Fruit fly (Drosophila melanogaster) whole organism, embryonic: ENCODE measurements around the gene CG42795.

ENCODE experiments used
- Antp ChIP-seq: fragments of 200-800 bp; sonication (Bioruptor generic); optimal IDR thresholded peaks from 3 replicates; lab custom pipeline; 2016; ENCODE audit warnings: missing biosample characterization, missing genetic modification characterization
- Blimp-1 ChIP-seq: fragments of 200-800 bp; sonication (Bioruptor generic); optimal IDR thresholded peaks from 3 replicates; lab custom pipeline; 2018; ENCODE audit warnings: missing biosample characterization, missing genetic modification characterization, mild to moderate bottlenecking, moderate library complexity, missing genetic modification reagents
- CG11093 ChIP-seq: fragments of 200-800 bp; sonication (Bioruptor generic); IDR thresholded peaks from 3 replicates; pipeline ENCODE4 v1.3.6; 2022; ENCODE audit warnings: missing biosample characterization, missing genetic modification characterization
- CG11560 ChIP-seq: fragments of 200-800 bp; sonication (Bioruptor generic); IDR thresholded peaks from 3 replicates; pipeline ENCODE4 v1.3.6; 2022; ENCODE audit warnings: missing biosample characterization, missing genetic modification characterization
- CG16779 ChIP-seq: fragments of 200-800 bp; sonication (Bioruptor generic); IDR thresholded peaks from 2 replicates; pipeline ENCODE4 v1.3.6; 2022; ENCODE audit warnings: missing biosample characterization, missing genetic modification characterization
- CG17385 ChIP-seq: fragments of 200-800 bp; sonication (Bioruptor generic); optimal IDR thresholded peaks from 3 replicates; lab custom pipeline; 2018; ENCODE audit warnings: missing biosample characterization, mild to moderate bottlenecking, missing genetic modification characterization
- CG2120 ChIP-seq: fragments of 200-800 bp; sonication (Bioruptor generic); optimal IDR thresholded peaks from 3 replicates; lab custom pipeline; 2016; ENCODE audit warnings: missing biosample characterization, missing genetic modification characterization
- CG33557 ChIP-seq: fragments of 200-800 bp; sonication (Bioruptor generic); optimal IDR thresholded peaks from 2 replicates; lab custom pipeline; 2019; ENCODE audit warnings: missing biosample characterization, mild to moderate bottlenecking, missing genetic modification characterization, moderate library complexity
- CG5953 ChIP-seq: fragments of 200-800 bp; sonication (Bioruptor generic); IDR thresholded peaks from 2 replicates; pipeline ENCODE4 v1.3.6; 2022; ENCODE audit warnings: missing biosample characterization, missing genetic modification characterization
- CG6175 ChIP-seq: fragments of 200-800 bp; sonication (Bioruptor generic); IDR thresholded peaks from 3 replicates; pipeline ENCODE4 v1.3.6; 2022; ENCODE audit warnings: missing biosample characterization, missing genetic modification characterization
- CG7372 ChIP-seq: fragments of 200-800 bp; sonication (Bioruptor generic); IDR thresholded peaks from 2 replicates; pipeline ENCODE4 v1.3.6; 2022; ENCODE audit warnings: missing biosample characterization, missing genetic modification characterization
- CG7745 ChIP-seq: fragments of 200-800 bp; sonication (Bioruptor generic); optimal IDR thresholded peaks from 2 replicates; lab custom pipeline; 2018; ENCODE audit warnings: missing biosample characterization, mild to moderate bottlenecking, missing genetic modification characterization, moderate library complexity
- CG7987 ChIP-seq: fragments of 200-800 bp; sonication (Bioruptor generic); optimal IDR thresholded peaks from 2 replicates; lab custom pipeline; 2018; ENCODE audit warnings: missing biosample characterization, mild to moderate bottlenecking, missing genetic modification characterization, moderate library complexity
- CG8388 ChIP-seq: fragments of 200-800 bp; sonication (Bioruptor generic); optimal IDR thresholded peaks from 2 replicates; lab custom pipeline; 2019; ENCODE audit warnings: missing biosample characterization, mild to moderate bottlenecking, missing genetic modification characterization, moderate library complexity
- Camta ChIP-seq: fragments of 200-800 bp; sonication (Bioruptor generic); optimal IDR thresholded peaks from 2 replicates; lab custom pipeline; 2016; ENCODE audit warnings: missing biosample characterization, missing genetic modification characterization
- CoRest ChIP-seq: fragments of 200-800 bp; sonication (Bioruptor generic); optimal IDR thresholded peaks from 3 replicates; lab custom pipeline; 2018; ENCODE audit warnings: missing biosample characterization, mild to moderate bottlenecking, missing genetic modification characterization, moderate library complexity
- Ets97D ChIP-seq: fragments of 200-800 bp; sonication (Bioruptor generic); optimal IDR thresholded peaks from 3 replicates; lab custom pipeline; 2016; ENCODE audit warnings: missing biosample characterization, missing genetic modification characterization
- Kr ChIP-seq: fragments of 200-800 bp; sonication (Bioruptor generic); optimal IDR thresholded peaks from 2 replicates; lab custom pipeline; 2017; ENCODE audit warnings: missing biosample characterization, mild to moderate bottlenecking, missing genetic modification characterization
- NC2α ChIP-seq: fragments of 200-800 bp; sonication (Bioruptor generic); optimal IDR thresholded peaks from 2 replicates; lab custom pipeline; 2016; ENCODE audit warnings: missing biosample characterization, missing genetic modification characterization
- Nf-YB ChIP-seq: fragments of 200-800 bp; sonication (Bioruptor generic); optimal IDR thresholded peaks from 3 replicates; lab custom pipeline; 2019; ENCODE audit warnings: missing biosample characterization, mild to moderate bottlenecking, missing genetic modification characterization, moderate library complexity
- Optix ChIP-seq: fragments of 200-800 bp; sonication (Bioruptor generic); IDR thresholded peaks from 3 replicates; pipeline ENCODE4 v1.3.6; 2022; ENCODE audit warnings: missing biosample characterization, missing genetic modification characterization
- Ptx1 ChIP-seq: fragments of 200-800 bp; sonication (Bioruptor generic); IDR thresholded peaks from 2 replicates; pipeline ENCODE4 v1.3.6; 2022; ENCODE audit warnings: missing biosample characterization, missing genetic modification characterization
- Stat92E ChIP-seq, 3 experiments: fragments of >200 bp in 2 of 3; fragments of 200-800 bp in 1 of 3; sonication (Bioruptor generic) in 1 of 3; optimal IDR thresholded peaks; 2 replicates each; lab custom pipeline; 2017 to 2019; ENCODE audit warnings: missing biosample characterization in 3 of 3, missing genetic modification characterization in 3 of 3, mild to moderate bottlenecking in 1 of 3, moderate library complexity in 1 of 3
- Trl ChIP-seq, 3 experiments: fragments of >200 bp in 2 of 3; fragments of 200-800 bp in 1 of 3; sonication (Bioruptor generic) in 1 of 3; optimal IDR thresholded peaks; 2 replicates in 1 of 3; 3 replicates in 2 of 3; lab custom pipeline; 2016 to 2017; ENCODE audit warnings: missing biosample characterization in 1 of 3, missing genetic modification characterization in 1 of 3
- cg ChIP-seq: fragments of 200-800 bp; sonication (Bioruptor generic); optimal IDR thresholded peaks from 3 replicates; lab custom pipeline; 2019; ENCODE audit warnings: missing biosample characterization, mild to moderate bottlenecking, missing genetic modification characterization, moderate library complexity
- cwo ChIP-seq: fragments of 200-800 bp; sonication (Bioruptor generic); optimal IDR thresholded peaks from 3 replicates; lab custom pipeline; 2017; ENCODE audit warnings: missing biosample characterization, missing genetic modification characterization, mild to moderate bottlenecking, moderate library complexity, missing genetic modification reagents
- eve ChIP-seq, 2 experiments: fragments of >200 bp; optimal IDR thresholded peaks; 2 replicates each; lab custom pipeline; 2017; ENCODE audit warnings: missing biosample characterization in 2 of 2, missing genetic modification characterization in 2 of 2
- fd64A ChIP-seq: fragments of 200-800 bp; sonication (Bioruptor generic); optimal IDR thresholded peaks from 3 replicates; lab custom pipeline; 2018; ENCODE audit warnings: missing biosample characterization, mild to moderate bottlenecking, missing genetic modification characterization
- gt ChIP-seq: fragments of 200-800 bp; sonication (Bioruptor generic); IDR thresholded peaks from 2 replicates; pipeline ENCODE4 v1.3.6; 2022; ENCODE audit warnings: missing biosample characterization, missing genetic modification characterization
- ham ChIP-seq: fragments of 200-800 bp; sonication (Bioruptor generic); IDR thresholded peaks from 2 replicates; pipeline ENCODE4 v1.3.6; 2022; ENCODE audit warnings: missing biosample characterization, missing genetic modification characterization
- jing ChIP-seq: fragments of 200-800 bp; sonication (Bioruptor generic); optimal IDR thresholded peaks from 2 replicates; lab custom pipeline; 2018; ENCODE audit warnings: missing biosample characterization, mild to moderate bottlenecking, missing genetic modification characterization
- kni ChIP-seq: fragments of 200-800 bp; sonication (Bioruptor generic); optimal IDR thresholded peaks from 3 replicates; lab custom pipeline; 2017; ENCODE audit warnings: mild to moderate bottlenecking, missing biosample characterization, missing genetic modification reagents, missing genetic modification characterization
- mirr ChIP-seq: fragments of 200-800 bp; sonication (Bioruptor generic); optimal IDR thresholded peaks from 3 replicates; lab custom pipeline; 2018; ENCODE audit warnings: missing biosample characterization, mild to moderate bottlenecking, missing genetic modification characterization
- nau ChIP-seq: fragments of 200-800 bp; sonication (Bioruptor generic); optimal IDR thresholded peaks from 3 replicates; lab custom pipeline; 2017; ENCODE audit warnings: missing biosample characterization, mild to moderate bottlenecking, missing genetic modification characterization, missing genetic modification reagents
- oc ChIP-seq: fragments of 200-800 bp; sonication (Bioruptor generic); optimal IDR thresholded peaks from 2 replicates; lab custom pipeline; 2018; ENCODE audit warnings: missing biosample characterization, mild to moderate bottlenecking, missing genetic modification characterization, moderate library complexity
- salm ChIP-seq: fragments of 200-800 bp; sonication (Bioruptor generic); optimal IDR thresholded peaks from 2 replicates; lab custom pipeline; 2018; ENCODE audit warnings: missing biosample characterization, mild to moderate bottlenecking, missing genetic modification characterization
- sens ChIP-seq: fragments of 200-800 bp; sonication (Bioruptor generic); peaks from one replicate; lab custom pipeline; 2016; ENCODE audit warnings: missing biosample characterization, missing genetic modification characterization
- shn ChIP-seq: fragments of 200-800 bp; sonication (Bioruptor generic); optimal IDR thresholded peaks from 3 replicates; lab custom pipeline; 2016; ENCODE audit warnings: missing biosample characterization, missing genetic modification characterization
- sug ChIP-seq: fragments of 200-800 bp; optimal IDR thresholded peaks from 2 replicates; lab custom pipeline; 2019; ENCODE audit warnings: missing biosample characterization, mild to moderate bottlenecking, missing genetic modification characterization, moderate library complexity

The CG42795 gene

DNA sequence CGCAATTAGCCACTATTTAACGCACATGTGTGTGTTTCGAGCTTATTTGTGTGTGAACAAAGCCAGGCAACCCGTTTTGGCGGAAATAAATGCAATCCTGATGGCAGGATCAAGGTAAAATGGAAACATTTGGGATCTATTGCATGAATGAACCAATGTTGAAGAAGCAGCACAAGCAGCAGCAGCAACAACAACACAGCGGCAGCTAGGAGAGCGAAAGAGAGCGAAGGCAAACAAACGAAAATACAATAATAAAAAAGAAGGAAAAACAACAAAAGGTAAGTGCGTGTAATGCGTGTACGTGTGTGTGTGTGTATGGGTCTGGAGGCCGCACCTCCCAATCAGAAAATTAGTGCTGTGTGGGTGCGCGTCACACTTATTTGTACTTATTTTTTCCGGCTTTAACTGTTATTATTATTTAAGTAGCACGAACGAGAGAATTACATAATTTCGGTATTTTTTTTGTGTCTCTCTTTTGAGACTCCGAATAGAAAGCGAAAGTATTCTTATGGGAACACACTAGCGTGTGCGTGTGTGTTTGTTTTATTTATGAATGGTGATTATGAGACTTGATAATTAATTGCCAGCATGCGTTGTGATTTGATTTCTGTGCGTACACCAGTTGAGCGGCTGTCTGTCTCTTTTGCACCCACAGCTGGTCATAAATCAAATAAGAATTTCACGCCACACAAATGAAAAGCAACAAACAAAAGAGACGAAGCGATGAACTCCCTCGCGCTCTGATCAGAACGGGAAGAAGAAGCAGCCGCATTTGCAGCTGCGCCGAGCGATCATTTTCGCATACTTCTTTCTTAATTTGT, 39.3 kb downstream of the CG42795 start (continued):
- TF ChIP-seq CG5953, result no peak
- peak; percentile 90 for TF ChIP-seq cg (GFP tag; lab: Kevin White, UChicago)
- TF ChIP-seq fd64A (GFP tag; lab: Kevin White, UChicago), result no peak
- TF ChIP-seq shn (GFP tag; lab: Kevin White, UChicago), result no peak
- no peak for TF ChIP-seq oc
- TF ChIP-seq CG7987, result no peak
- TF ChIP-seq CG11093 (GFP tag; lab: Robert Waterston, UW), result no peak
- TF ChIP-seq Ets97D, result no peak
- no peak for TF ChIP-seq CG6175
- TF ChIP-seq Nf-YB (GFP tag; lab: Kevin White, UChicago), result no peak
- no peak for TF ChIP-seq NC2α
- TF ChIP-seq Stat92E (GFP tag; optimal IDR thresholded peaks at IDR 0.05; lab: Kevin White, UChicago), result no peak
- peak; percentile 77 for TF ChIP-seq sens (GFP tag; lab: Kevin White, UChicago)
- no peak for TF ChIP-seq Kr
- TF ChIP-seq nau (GFP tag; lab: Kevin White, UChicago), result peak; percentile 71
- peak; percentile 91 for TF ChIP-seq CG7745
- TF ChIP-seq CoRest (tag; lab: Kevin White, UChicago), result no peak
- no peak for TF ChIP-seq CG16779 (GFP tag; lab: Robert Waterston, UW)
- TF ChIP-seq kni, result peak; percentile 66
- peak; percentile 87 for TF ChIP-seq CG17385 (GFP tag; lab: Kevin White, UChicago)
- TF ChIP-seq eve (GFP tag; optimal IDR thresholded peaks at IDR 0.05; lab: Kevin White, UChicago), result peak in 1 of 2 experiments; percentile 38
- peak; percentile 41 for TF ChIP-seq sug
- TF ChIP-seq mirr (GFP tag; lab: Kevin White, UChicago), result peak; percentile 37
- no peak for TF ChIP-seq CG7372 (GFP tag; lab: Robert Waterston, UW)
- no peak for TF ChIP-seq Ptx1
- no peak for TF ChIP-seq ham (GFP tag; lab: Robert Waterston, UW)
- TF ChIP-seq Camta (GFP tag; lab: Kevin White, UChicago), result no peak
- no peak for TF ChIP-seq Optix (GFP tag; lab: Robert Waterston, UW)
- TF ChIP-seq cwo (GFP tag; lab: Kevin White, UChicago), result no peak
- TF ChIP-seq Trl (optimal IDR thresholded peaks at IDR 0.05; lab: Kevin White, UChicago), result peak; percentile 22 to 60
- no peak for TF ChIP-seq Trl (GFP tag; optimal IDR thresholded peaks at IDR 0.05; lab: Kevin White, UChicago)
- TF ChIP-seq salm (tag; lab: Kevin White, UChicago), result peak; percentile 6
- TF ChIP-seq Antp (GFP tag; lab: Kevin White, UChicago), result no peak
- no peak for TF ChIP-seq CG2120 (GFP tag; lab: Kevin White, UChicago)
- no peak for TF ChIP-seq CG11560 (tag; lab: Robert Waterston, UW)
- TF ChIP-seq CG33557 (GFP tag; lab: Kevin White, UChicago), result peak; percentile 18
- TF ChIP-seq jing (GFP tag; lab: Kevin White, UChicago), result no peak
- TF ChIP-seq CG8388 (GFP tag; lab: Kevin White, UChicago), result no peak
- peak; percentile 96 for TF ChIP-seq Blimp-1 (GFP tag; lab: Kevin White, UChicago)
- TF ChIP-seq gt (GFP tag; lab: Robert Waterston, UW), result no peak
